Fruit fly (Drosophila melanogaster): ENCODE measurements around the gene mRpL2.

Gene mRpL2

DNA sequence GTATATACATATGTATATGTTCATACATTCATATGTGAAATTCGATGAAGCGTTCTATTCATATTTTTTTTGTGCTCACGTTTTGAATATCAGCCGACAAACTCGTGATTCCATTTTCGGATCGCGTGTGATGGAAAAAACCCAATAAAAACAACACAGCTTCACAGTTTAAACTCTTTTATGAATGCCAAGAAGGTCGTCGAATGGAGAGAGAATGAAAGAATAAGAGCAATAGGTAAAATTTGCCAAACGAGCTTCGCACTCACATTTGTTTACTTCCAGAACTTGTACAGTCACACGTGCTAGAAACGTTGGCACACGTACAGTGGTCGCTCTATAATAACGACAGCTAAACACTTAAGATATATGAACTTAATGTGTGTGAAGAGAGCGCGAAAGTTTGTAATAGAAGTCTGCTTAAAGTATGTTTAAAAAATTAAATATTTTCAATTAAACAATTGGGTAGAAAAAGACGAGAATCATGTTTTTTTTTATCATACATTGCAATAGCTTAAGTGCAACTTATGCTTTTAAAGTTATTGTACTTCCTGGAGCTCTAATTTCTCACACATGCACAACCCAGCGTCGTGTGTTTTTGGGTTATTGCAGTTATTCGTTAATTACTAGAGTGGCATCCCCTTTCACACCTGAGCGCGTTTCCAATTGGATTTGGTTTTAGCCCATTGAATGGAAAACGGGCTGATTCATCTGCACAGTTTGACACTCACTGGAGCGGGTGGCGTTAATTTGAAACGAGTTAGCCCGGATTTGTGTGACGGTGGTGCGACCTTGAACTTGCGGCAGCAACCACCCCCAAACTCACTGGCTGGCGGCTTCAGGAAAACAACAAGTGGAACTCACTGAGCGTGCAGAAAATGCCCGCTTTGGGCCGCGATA lies 5.2 kb downstream of the mRpL2 start (continued):
- no peak for TF ChIP-seq eyg (GFP tag; optimal IDR thresholded peaks at IDR 0.05)
- TF ChIP-seq CG34224 (GFP tag; IDR thresholded peaks at IDR 0.05; ENCODE audit: partially characterized antibody) = no peak
- no peak for TF ChIP-seq CG4328 (GFP tag; optimal IDR thresholded peaks at IDR 0.05)
- TF ChIP-seq Dref (GFP tag; IDR thresholded peaks at IDR 0.05) = no peak
- TF ChIP-seq disco-r (GFP tag; optimal IDR thresholded peaks at IDR 0.05) = no peak
- TF ChIP-seq Mad (GFP tag; optimal IDR thresholded peaks at IDR 0.05) = no peak
- TF ChIP-seq hkb (optimal IDR thresholded peaks at IDR 0.05) = no peak
- no peak for TF ChIP-seq hkb (GFP tag; IDR thresholded peaks at IDR 0.05)
- TF ChIP-seq CG12942 (GFP tag; optimal IDR thresholded peaks at IDR 0.05) = no peak
- TF ChIP-seq Fer1 (GFP tag; optimal IDR thresholded peaks at IDR 0.05) = peak; percentile 6
- no peak for TF ChIP-seq sima (GFP tag; optimal IDR thresholded peaks at IDR 0.05)
- no peak for TF ChIP-seq CG2199 (GFP tag; IDR thresholded peaks at IDR 0.05)
- 0 out of 2 replicates have a peak, but pooled peaks have one; percentile 7 for TF ChIP-seq CG9932 (GFP tag; IDR thresholded peaks at IDR 0.05)
- TF ChIP-seq otp (GFP tag; IDR thresholded peaks at IDR 0.05) = no peak
- no peak for TF ChIP-seq amos (GFP tag; IDR thresholded peaks at IDR 0.05; ENCODE audit: partially characterized antibody)
- no peak for TF ChIP-seq kay (GFP tag; optimal IDR thresholded peaks at IDR 0.05)
- no peak for TF ChIP-seq MTF-1 (GFP tag; optimal IDR thresholded peaks at IDR 0.05; ENCODE audit: borderline replicate concordance)
- TF ChIP-seq repo (GFP tag; optimal IDR thresholded peaks at IDR 0.05) = no peak
- TF ChIP-seq ssp (GFP tag; IDR thresholded peaks at IDR 0.05) = no peak
- no peak for TF ChIP-seq klu (GFP tag; IDR thresholded peaks at IDR 0.05)
- TF ChIP-seq CG6654 (GFP tag; optimal IDR thresholded peaks at IDR 0.05) = peak; percentile 95
- TF ChIP-seq CG18262 (tag; optimal IDR thresholded peaks at IDR 0.05) = no peak
- no peak for TF ChIP-seq Sox100B (GFP tag; optimal IDR thresholded peaks at IDR 0.05)
- TF ChIP-seq CG13775 (GFP tag; optimal IDR thresholded peaks at IDR 0.05) = no peak
- TF ChIP-seq CG10209 (GFP tag; optimal IDR thresholded peaks at IDR 0.05) = no peak
- no peak for TF ChIP-seq Ets65A (GFP tag)
- TF ChIP-seq knrl (GFP tag; IDR thresholded peaks at IDR 0.05; ENCODE audit: partially characterized antibody) = no peak
- no peak for TF ChIP-seq Pdp1 (GFP tag; optimal IDR thresholded peaks at IDR 0.05)
- TF ChIP-seq cg (GFP tag; optimal IDR thresholded peaks at IDR 0.05) = no peak
- peak; percentile 29; the same call in 1 of the 2 replicates for TF ChIP-seq bbx (GFP tag; IDR thresholded peaks at IDR 0.05; ENCODE audit: partially characterized antibody)
- peak; percentile 22; the same call in 1 of the 3 replicates for TF ChIP-seq CG17361 (GFP tag; IDR thresholded peaks at IDR 0.05)
- no peak for TF ChIP-seq CG1529 (GFP tag; optimal IDR thresholded peaks at IDR 0.05)
- no peak for TF ChIP-seq Dll (GFP tag; IDR thresholded peaks at IDR 0.05; ENCODE audit: partially characterized antibody)
- TF ChIP-seq row (GFP tag; IDR thresholded peaks at IDR 0.05) = peak; percentile 16; the same call in 1 of the 3 replicates
- peak; percentile 32; the same call in 1 of the 2 replicates for TF ChIP-seq CG14014 (GFP tag; IDR thresholded peaks at IDR 0.05)
- no peak for TF ChIP-seq CG3838 (GFP tag; optimal IDR thresholded peaks at IDR 0.05)
- TF ChIP-seq usp (GFP tag; optimal IDR thresholded peaks at IDR 0.05) = no peak
- TF ChIP-seq toy (GFP tag; IDR thresholded peaks at IDR 0.05) = no peak
- no peak for TF ChIP-seq CG12071 (GFP tag; optimal IDR thresholded peaks at IDR 0.05)
- TF ChIP-seq NC2β (GFP tag; optimal IDR thresholded peaks at IDR 0.05) = no peak
- no peak for TF ChIP-seq ato (GFP tag; IDR thresholded peaks at IDR 0.05; ENCODE audit: partially characterized antibody)
- peak; percentile 19 for TF ChIP-seq nmo (GFP tag; optimal IDR thresholded peaks at IDR 0.05)
- no peak for TF ChIP-seq Ada2b (GFP tag; IDR thresholded peaks at IDR 0.05)
- TF ChIP-seq fd102C (GFP tag; optimal IDR thresholded peaks at IDR 0.05) = no peak
- TF ChIP-seq Med (GFP tag) = peak; percentile 79
- no peak for TF ChIP-seq MBD-R2 (GFP tag; IDR thresholded peaks at IDR 0.05)
- no peak for TF ChIP-seq Hmr (GFP tag; optimal IDR thresholded peaks at IDR 0.05)
- no peak for TF ChIP-seq Doc3 (GFP tag; IDR thresholded peaks at IDR 0.05; ENCODE audit: partially characterized antibody)
- no peak for TF ChIP-seq E2f2 (GFP tag; IDR thresholded peaks at IDR 0.05)

All from whole organism, embryonic.